Worm (Caenorhabditis elegans): ENCODE data around the gene srlf-33.

srlf-33 gene

ce11 chrIV:11938554-11938953, 13.3 kb upstream of the srlf-33 start:
- no peak for TF ChIP-seq lin-39 (tag; optimal IDR thresholded peaks at IDR 0.05)
- TF ChIP-seq nhr-12 (tag; optimal IDR thresholded peaks at IDR 0.05), result no peak
- peak; percentile 68 for TF ChIP-seq sma-9 (GFP tag; optimal IDR thresholded peaks at IDR 0.05)
- no peak for TF ChIP-seq sma-9 (tag; optimal IDR thresholded peaks at IDR 0.05)

ce11 chrIV:11937087-11937486, 11.8 kb upstream of the srlf-33 start, which contains the start of gene slc-5A12:
Gene slc-5A12, plus strand, starts transcription at chrIV:11937419.
- TF ChIP-seq ztf-4 (tag; optimal IDR thresholded peaks at IDR 0.05), result no peak
- TF ChIP-seq blmp-1 (tag; optimal IDR thresholded peaks at IDR 0.05; ENCODE audit: insufficient read depth), result peak; percentile 59

DNA sequence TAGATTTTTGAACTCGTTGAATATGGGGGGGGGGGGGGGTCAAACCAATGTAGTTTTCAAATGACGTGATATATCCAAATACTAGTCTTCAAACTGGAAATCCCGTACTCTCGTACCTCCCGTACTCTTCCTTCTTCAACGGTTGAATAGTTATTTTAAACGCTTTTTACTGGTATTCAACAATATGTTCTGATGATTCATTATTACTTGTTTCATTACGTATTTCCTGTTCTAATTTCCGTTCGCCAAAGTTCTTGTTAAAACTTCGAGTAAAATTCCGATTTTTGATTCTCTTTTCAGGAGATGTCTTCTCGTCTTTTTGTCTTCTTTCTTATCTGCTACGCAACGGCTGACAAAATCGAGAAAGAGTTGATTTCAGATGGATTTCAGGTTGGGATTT, 5.3 kb upstream of the srlf-33 start, which contains the start of gene nhx-9:
Gene nhx-9 (plus strand): TSS at position 301 of the 400 bp plus-strand sequence.
- TF ChIP-seq R02D3.7 (tag; optimal IDR thresholded peaks at IDR 0.05) (no peak), nhr-23 (tag; optimal IDR thresholded peaks at IDR 0.05) (no peak), ceh-82 (tag; optimal IDR thresholded peaks at IDR 0.05) (no peak), Y55F3AM.14 (GFP tag; optimal IDR thresholded peaks at IDR 0.05) (no peak), blmp-1 (tag; optimal IDR thresholded peaks at IDR 0.05; ENCODE audit: insufficient read depth) (no peak), unc-62 (GFP tag; optimal IDR thresholded peaks at IDR 0.05) (no peak), nhr-129 (tag; optimal IDR thresholded peaks at IDR 0.05) (no peak), lin-39 (tag; optimal IDR thresholded peaks at IDR 0.05) (no peak), fos-1 (tag; optimal IDR thresholded peaks at IDR 0.05) (no peak), nhr-237 (tag; optimal IDR thresholded peaks at IDR 0.05) (no peak), mdl-1 (tag; optimal IDR thresholded peaks at IDR 0.05) (no peak), dmd-4 (tag; optimal IDR thresholded peaks at IDR 0.05) (no peak), nhr-6 (tag; optimal IDR thresholded peaks at IDR 0.05) (no peak), nhr-21 (tag; optimal IDR thresholded peaks at IDR 0.05) (no peak), crh-2 (tag; optimal IDR thresholded peaks at IDR 0.05) (no peak), nhr-10 (tag; optimal IDR thresholded peaks at IDR 0.05) (no peak), egl-27 (tag; optimal IDR thresholded peaks at IDR 0.05) (no peak), alr-1 (tag; optimal IDR thresholded peaks at IDR 0.05) (no peak)

ce11 chrIV:11928388-11928787, 3.1 kb upstream of the srlf-33 start:
- peak; percentile 17 for TF ChIP-seq nhr-25 (tag; optimal IDR thresholded peaks at IDR 0.05)
- TF ChIP-seq gmeb-1 (tag; optimal IDR thresholded peaks at IDR 0.05), result peak; percentile 42
- no peak for TF ChIP-seq snpc-4 (tag; optimal IDR thresholded peaks at IDR 0.05)
- peak; percentile 26 for TF ChIP-seq nhr-21 (tag; optimal IDR thresholded peaks at IDR 0.05)
- TF ChIP-seq elt-3 (tag; optimal IDR thresholded peaks at IDR 0.05), result no peak
- TF ChIP-seq zag-1 (tag; optimal IDR thresholded peaks at IDR 0.05), result no peak
- TF ChIP-seq lin-11 (tag; optimal IDR thresholded peaks at IDR 0.05), result peak; percentile 33
- peak; percentile 77 for TF ChIP-seq sma-3 (GFP tag; optimal IDR thresholded peaks at IDR 0.05)
- TF ChIP-seq nhr-12 (tag; optimal IDR thresholded peaks at IDR 0.05), result no peak
- TF ChIP-seq peb-1 (tag; optimal IDR thresholded peaks at IDR 0.05), result no peak
- TF ChIP-seq ztf-4 (tag; optimal IDR thresholded peaks at IDR 0.05), result no peak
- TF ChIP-seq nhr-129 (tag; optimal IDR thresholded peaks at IDR 0.05), result peak; percentile 49
- TF ChIP-seq fos-1 (tag; optimal IDR thresholded peaks at IDR 0.05), result peak; percentile 40
- TF ChIP-seq mdl-1 (tag; optimal IDR thresholded peaks at IDR 0.05), result no peak
- no peak for TF ChIP-seq alr-1 (tag; optimal IDR thresholded peaks at IDR 0.05)
- TF ChIP-seq lsy-2 (tag; optimal IDR thresholded peaks at IDR 0.05), result no peak
- no peak for TF ChIP-seq lin-13 (GFP tag; optimal IDR thresholded peaks at IDR 0.05)
- TF ChIP-seq unc-62 (GFP tag; optimal IDR thresholded peaks at IDR 0.05), result no peak
- TF ChIP-seq unc-39 (tag; optimal IDR thresholded peaks at IDR 0.05), result no peak
- no peak for TF ChIP-seq nhr-23 (tag; optimal IDR thresholded peaks at IDR 0.05)
- TF ChIP-seq aly-2 (tag; optimal IDR thresholded peaks at IDR 0.05), result no peak
- no peak for TF ChIP-seq dmd-4 (tag; optimal IDR thresholded peaks at IDR 0.05)
- no peak for TF ChIP-seq Y55F3AM.14 (GFP tag; optimal IDR thresholded peaks at IDR 0.05)
- no peak for TF ChIP-seq blmp-1 (tag; optimal IDR thresholded peaks at IDR 0.05; ENCODE audit: insufficient read depth)
- TF ChIP-seq ama-1 (optimal IDR thresholded peaks at IDR 0.05), result no peak
- no peak for TF ChIP-seq skn-1 (tag; optimal IDR thresholded peaks at IDR 0.05)
- TF ChIP-seq nhr-6 (tag; optimal IDR thresholded peaks at IDR 0.05), result no peak
- no peak for TF ChIP-seq ztf-1 (GFP tag; conservative IDR thresholded peaks at IDR 0.05)
- no peak for TF ChIP-seq nhr-11 (tag; optimal IDR thresholded peaks at IDR 0.05)
- no peak for TF ChIP-seq mab-5 (tag; optimal IDR thresholded peaks at IDR 0.05)
- TF ChIP-seq ztf-11 (tag; optimal IDR thresholded peaks at IDR 0.05), result no peak
- no peak for TF ChIP-seq ZK546.5 (tag; optimal IDR thresholded peaks at IDR 0.05)
- no peak for TF ChIP-seq unc-55 (GFP tag; optimal IDR thresholded peaks at IDR 0.05)
- TF ChIP-seq lin-39 (tag; optimal IDR thresholded peaks at IDR 0.05), result no peak
- no peak for TF ChIP-seq ceh-82 (tag; optimal IDR thresholded peaks at IDR 0.05)
- no peak for TF ChIP-seq nhr-10 (tag; optimal IDR thresholded peaks at IDR 0.05)
- peak; percentile 29 for TF ChIP-seq sem-4 (tag; optimal IDR thresholded peaks at IDR 0.05)
- peak; percentile 56 for TF ChIP-seq sma-9 (GFP tag; optimal IDR thresholded peaks at IDR 0.05)
- TF ChIP-seq sma-9 (tag; optimal IDR thresholded peaks at IDR 0.05), result no peak
- TF ChIP-seq ceh-16 (tag; optimal IDR thresholded peaks at IDR 0.05), result peak; percentile 0
- no peak for TF ChIP-seq R02D3.7 (tag; optimal IDR thresholded peaks at IDR 0.05)
- no peak for TF ChIP-seq nhr-77 (tag; optimal IDR thresholded peaks at IDR 0.05)
- no peak for TF ChIP-seq egl-27 (tag; optimal IDR thresholded peaks at IDR 0.05)
- TF ChIP-seq nhr-237 (tag; optimal IDR thresholded peaks at IDR 0.05), result no peak
- TF ChIP-seq mbf-1 (tag; optimal IDR thresholded peaks at IDR 0.05), result no peak
